Worm (Caenorhabditis elegans) whole organism, late embryonic: Measurements from ENCODE around the gene Y17G7B.21.

Experiments used
- C08G9.2 ChIP-seq: sonication (generic microtip); optimal IDR thresholded peaks from 2 replicates; lab custom pipeline; 2016; ENCODE audit warnings: mild to moderate bottlenecking, missing genetic modification characterization, moderate library complexity, missing compliant biosample characterization
- C38D4.7 ChIP-seq: fragments of 200-800 bp; sonication (Bioruptor generic); optimal IDR thresholded peaks from 2 replicates; lab custom pipeline; 2018; ENCODE audit warnings: mild to moderate bottlenecking, missing genetic modification characterization, moderate library complexity, missing compliant biosample characterization
- K09A11.1 ChIP-seq: sonication (generic microtip); optimal IDR thresholded peaks from 2 replicates; lab custom pipeline; 2017; ENCODE audit warnings: antibody characterized with exemption, mild to moderate bottlenecking, missing genetic modification characterization, missing compliant biosample characterization; ENCODE audit not compliant: insufficient read depth
- T23F11.4 ChIP-seq: fragments of 200-800 bp; sonication (Bioruptor generic); optimal IDR thresholded peaks from 2 replicates; lab custom pipeline; 2018; ENCODE audit warnings: mild to moderate bottlenecking, missing genetic modification characterization, missing compliant biosample characterization
- ama-1 ChIP-seq: fragments of 150-350 bp; optimal IDR thresholded peaks from 2 replicates; lab custom pipeline; 2014
- ceh-18 ChIP-seq: sonication (generic microtip); optimal IDR thresholded peaks from 2 replicates; lab custom pipeline; 2016; ENCODE audit warnings: missing genetic modification characterization, missing compliant biosample characterization
- ceh-19 ChIP-seq: fragments of 200-800 bp; sonication (Bioruptor generic); optimal IDR thresholded peaks from 2 replicates; lab custom pipeline; 2018; ENCODE audit warnings: mild to moderate bottlenecking, missing genetic modification characterization, missing compliant biosample characterization
- ceh-2 ChIP-seq: sonication (generic microtip); optimal IDR thresholded peaks from 2 replicates; lab custom pipeline; 2016; ENCODE audit warnings: missing genotype, missing genetic modification characterization, missing compliant biosample characterization
- ceh-22 ChIP-seq: sonication (generic microtip); optimal IDR thresholded peaks from 2 replicates; lab custom pipeline; 2017; ENCODE audit warnings: missing biosample characterization, missing genetic modification characterization
- ceh-24 ChIP-seq: sonication (generic microtip); optimal IDR thresholded peaks from 2 replicates; lab custom pipeline; 2016; ENCODE audit warnings: mild to moderate bottlenecking, missing genetic modification characterization, missing compliant biosample characterization
- che-1 ChIP-seq: sonication (generic microtip); optimal IDR thresholded peaks from 2 replicates; lab custom pipeline; 2016; ENCODE audit warnings: mild to moderate bottlenecking, missing genetic modification characterization, missing compliant biosample characterization
- dve-1 ChIP-seq: sonication (generic microtip); optimal IDR thresholded peaks from 2 replicates; lab custom pipeline; 2017; ENCODE audit warnings: antibody characterized with exemption, mild to moderate bottlenecking, missing genetic modification characterization, missing compliant biosample characterization
- ets-4 ChIP-seq: sonication (generic microtip); optimal IDR thresholded peaks from 2 replicates; lab custom pipeline; 2016; ENCODE audit warnings: missing genetic modification characterization, missing compliant biosample characterization
- eyg-1 ChIP-seq: sonication (generic microtip); optimal IDR thresholded peaks from 2 replicates; lab custom pipeline; 2016; ENCODE audit warnings: missing genotype, missing genetic modification characterization, missing compliant biosample characterization
- hlh-13 ChIP-seq: fragments of 200-800 bp; sonication (Bioruptor generic); optimal IDR thresholded peaks from 2 replicates; lab custom pipeline; 2018; ENCODE audit warnings: mild to moderate bottlenecking, missing genetic modification characterization, missing compliant biosample characterization
- nfya-1 ChIP-seq: sonication (generic microtip); optimal IDR thresholded peaks from 2 replicates; lab custom pipeline; 2017; ENCODE audit warnings: missing genetic modification characterization, mild to moderate bottlenecking, missing compliant biosample characterization, antibody characterized with exemption, moderate library complexity
- nhr-232 ChIP-seq: sonication (generic microtip); optimal IDR thresholded peaks from 2 replicates; lab custom pipeline; 2016; ENCODE audit warnings: missing genetic modification characterization, missing compliant biosample characterization
- pag-3 ChIP-seq: sonication (generic microtip); optimal IDR thresholded peaks from 2 replicates; lab custom pipeline; 2016; ENCODE audit warnings: missing compliant biosample characterization, missing genetic modification characterization, borderline replicate concordance
- pat-9 ChIP-seq: fragments of 200-800 bp; sonication (Bioruptor generic); optimal IDR thresholded peaks from 2 replicates; lab custom pipeline; 2018; ENCODE audit warnings: mild to moderate bottlenecking, missing genetic modification characterization, moderate library complexity, missing compliant biosample characterization
- pax-1 ChIP-seq: fragments of 150-350 bp; optimal IDR thresholded peaks from 2 replicates; lab custom pipeline; 2014; ENCODE audit warnings: missing biosample characterization, missing genetic modification characterization
- pha-2 ChIP-seq: sonication (generic microtip); optimal IDR thresholded peaks from 2 replicates; lab custom pipeline; 2017; ENCODE audit warnings: mild to moderate bottlenecking, missing genetic modification characterization, missing compliant biosample characterization
- pha-4 ChIP-seq: fragments of 150-350 bp; optimal IDR thresholded peaks from 2 replicates; lab custom pipeline; 2018; ENCODE audit warnings: missing biosample characterization, missing genetic modification reagents, missing genetic modification characterization
- pros-1 ChIP-seq: fragments of 150-350 bp; optimal IDR thresholded peaks from 2 replicates; lab custom pipeline; 2014; ENCODE audit warnings: missing biosample characterization, missing genetic modification reagents, missing genetic modification characterization
- sox-2 ChIP-seq: fragments of 200-800 bp; sonication (Bioruptor generic); IDR thresholded peaks from 2 replicates; pipeline ENCODE4 v1.3.6; 2022; ENCODE audit warnings: missing genetic modification reagents, missing genetic modification characterization, missing compliant biosample characterization
- sox-4 ChIP-seq: sonication (generic microtip); optimal IDR thresholded peaks from 2 replicates; lab custom pipeline; 2017; ENCODE audit warnings: mild to moderate bottlenecking, missing genetic modification characterization, inconsistent platforms, missing compliant biosample characterization
- unc-3 ChIP-seq, 2 experiments: fragments of 200-800 bp in 1 of 2; sonication (Bioruptor generic) in 1 of 2; sonication (generic microtip) in 1 of 2; conservative IDR thresholded peaks in 1 of 2; optimal IDR thresholded peaks in 1 of 2; 2 replicates each; pipeline versions ENCODE4 v1.3.6 to Lab custom; 2016 to 2022; ENCODE audit warnings: missing compliant biosample characterization in 2 of 2, missing genetic modification characterization in 2 of 2, missing genetic modification reagents in 1 of 2
- unc-55 ChIP-seq: sonication (generic microtip); optimal IDR thresholded peaks from 2 replicates; lab custom pipeline; 2017; ENCODE audit warnings: missing biosample characterization, missing genetic modification reagents, missing genetic modification characterization
- unc-86 ChIP-seq: sonication (generic microtip); optimal IDR thresholded peaks from 2 replicates; lab custom pipeline; 2016; ENCODE audit warnings: missing genetic modification characterization, missing compliant biosample characterization
- ztf-16 ChIP-seq: sonication (generic microtip); optimal IDR thresholded peaks from 2 replicates; lab custom pipeline; 2017; ENCODE audit warnings: missing genetic modification characterization, missing compliant biosample characterization

Gene Y17G7B.21

DNA sequence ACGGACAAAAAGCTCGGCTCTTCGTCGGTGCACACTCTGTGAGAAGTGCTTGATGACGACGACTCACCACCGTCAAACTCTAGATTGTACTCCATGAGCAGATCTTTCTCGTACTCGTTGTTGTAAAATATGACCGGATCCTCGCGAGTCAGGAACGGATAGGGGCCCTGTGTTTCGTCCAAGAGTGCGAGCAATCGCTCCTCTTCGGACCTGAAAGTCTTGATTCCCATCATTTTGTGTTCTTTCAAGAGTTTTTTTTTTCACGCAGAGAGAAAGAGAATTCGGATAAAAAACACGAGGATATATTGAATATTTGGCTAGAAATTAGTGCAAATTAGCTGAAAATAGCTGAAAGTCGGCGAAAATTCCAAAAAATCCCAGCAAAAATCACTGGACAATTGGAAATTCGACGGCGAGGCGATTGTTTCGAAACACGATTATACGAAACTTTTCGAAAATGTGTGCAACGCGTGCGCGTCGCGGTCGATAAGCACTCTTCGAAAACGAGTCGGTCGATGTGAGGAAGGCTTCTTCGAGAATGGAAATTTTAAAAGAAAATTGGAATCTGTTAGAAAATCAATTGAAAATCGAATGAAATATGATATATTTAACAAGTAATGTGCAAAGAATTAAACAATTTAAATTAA, 2.1 kb upstream of the Y17G7B.21 start, which contains the start of the genes ash-2 and Y17G7B.20:
TSS of gene ash-2 (plus strand) at position 390 of the 647 bp plus-strand sequence.
TSS of gene Y17G7B.20 (minus strand) at position 396 of the 647 bp plus-strand sequence.
- TF ChIP-seq ceh-2 (tag; lab: Kevin White, UChicago) (peak; percentile 14), pha-4 (no peak), ceh-24 (tag; lab: Kevin White, UChicago) (no peak), unc-3 (GFP tag; conservative IDR thresholded peaks at IDR 0.05; lab: Robert Waterston, UW) (no peak), unc-3 (tag; optimal IDR thresholded peaks at IDR 0.05; lab: Kevin White, UChicago) (peak; percentile 41), nfya-1 (tag; lab: Kevin White, UChicago) (peak; percentile 0), ama-1 (peak; percentile 45)

DNA sequence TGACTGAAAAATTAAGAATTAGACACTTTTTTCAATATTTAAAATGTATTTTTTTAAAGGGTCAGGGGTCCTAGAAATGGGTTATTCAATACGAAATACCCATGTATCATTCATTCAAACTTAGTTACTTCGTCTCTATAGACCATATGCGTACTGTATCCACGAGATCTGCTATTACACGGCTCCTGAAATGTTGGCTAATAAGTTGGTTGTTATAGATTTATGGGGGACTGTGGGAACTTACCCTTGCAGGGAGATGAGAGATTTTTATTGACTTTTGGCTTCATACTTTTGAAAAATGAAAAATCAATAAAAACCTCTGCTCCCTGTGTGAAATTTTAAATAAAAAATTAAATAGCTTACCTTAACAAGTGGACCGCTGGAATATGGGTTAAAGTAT, 1.5 kb upstream of the Y17G7B.21 start:
- no peak for TF ChIP-seq unc-55 (GFP tag; lab: Kevin White, UChicago)
- TF ChIP-seq K09A11.1 (tag; lab: Kevin White, UChicago), result no peak
- TF ChIP-seq sox-4 (tag; lab: Kevin White, UChicago), result no peak
- no peak for TF ChIP-seq pag-3 (tag; lab: Kevin White, UChicago)
- no peak for TF ChIP-seq sox-2
- no peak for TF ChIP-seq C38D4.7 (GFP tag; lab: Kevin White, UChicago)
- TF ChIP-seq hlh-13 (GFP tag; lab: Kevin White, UChicago), result no peak
- TF ChIP-seq T23F11.4 (GFP tag; lab: Kevin White, UChicago), result no peak
- TF ChIP-seq pax-1 (tag; lab: Kevin White, UChicago), result no peak
- no peak for TF ChIP-seq nhr-232 (tag; lab: Kevin White, UChicago)

DNA sequence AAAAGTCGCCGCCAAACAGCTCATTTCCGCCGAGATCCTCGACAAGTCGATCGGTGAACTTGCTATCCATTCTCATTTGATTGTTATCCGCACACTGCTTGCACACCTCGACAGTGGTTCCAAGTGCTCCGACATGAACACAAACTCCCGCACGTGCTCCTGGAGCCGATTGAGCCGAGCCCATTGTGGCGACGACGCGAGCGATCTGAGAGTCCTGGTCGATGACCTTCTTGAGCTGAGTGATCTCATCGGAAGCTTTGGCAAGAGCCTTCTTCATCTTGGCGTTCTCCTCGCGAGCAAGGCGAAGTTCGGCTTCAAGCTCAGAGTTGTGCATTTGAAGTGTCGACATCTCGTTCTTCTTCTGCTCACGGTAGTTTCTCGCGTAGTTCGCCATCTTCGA, 1.0 kb upstream of the Y17G7B.21 start:
- no peak for TF ChIP-seq dve-1 (tag; lab: Kevin White, UChicago)
- no peak for TF ChIP-seq nhr-232 (tag; lab: Kevin White, UChicago)
- TF ChIP-seq unc-3 (GFP tag; conservative IDR thresholded peaks at IDR 0.05; lab: Robert Waterston, UW), result no peak
- no peak for TF ChIP-seq unc-3 (tag; optimal IDR thresholded peaks at IDR 0.05; lab: Kevin White, UChicago)
- TF ChIP-seq nfya-1 (tag; lab: Kevin White, UChicago), result no peak
- TF ChIP-seq pha-2, result no peak
- no peak for TF ChIP-seq ets-4
- no peak for TF ChIP-seq pros-1 (tag; lab: Kevin White, UChicago)
- TF ChIP-seq unc-86 (tag; lab: Kevin White, UChicago), result no peak
- no peak for TF ChIP-seq C08G9.2
- no peak for TF ChIP-seq pat-9
- no peak for TF ChIP-seq ceh-19 (GFP tag; lab: Kevin White, UChicago)

DNA sequence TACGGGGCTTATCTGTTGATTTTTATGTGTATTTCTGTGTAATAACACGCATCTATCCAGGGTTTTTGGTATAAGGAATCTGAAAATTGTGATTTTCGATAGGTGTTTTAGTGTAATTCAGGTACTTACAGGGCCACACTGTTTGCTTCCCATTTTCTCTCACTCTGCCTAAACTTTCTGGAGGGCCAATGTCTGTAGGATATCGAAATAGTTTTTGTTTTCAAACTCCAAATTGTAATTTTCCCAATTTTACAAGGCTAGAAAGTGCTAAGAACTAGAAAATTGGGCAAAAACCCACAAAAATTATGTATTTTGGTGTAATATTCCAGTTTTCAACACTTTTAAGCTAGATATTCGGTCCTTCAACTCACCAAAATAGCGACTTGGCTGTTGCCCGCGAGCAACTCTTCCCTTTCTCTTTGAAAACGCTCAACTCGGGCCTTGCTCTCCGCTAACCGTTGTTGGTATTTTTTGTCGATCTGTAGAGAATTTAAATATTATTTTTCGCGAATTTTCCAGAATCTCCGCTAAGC, 668 bp downstream of the Y17G7B.21 start:
- no peak for TF ChIP-seq ama-1
- TF ChIP-seq ceh-19 (GFP tag; lab: Kevin White, UChicago), result no peak
- no peak for TF ChIP-seq ceh-18
- TF ChIP-seq dve-1 (tag; lab: Kevin White, UChicago), result no peak
- no peak for TF ChIP-seq ztf-16
- TF ChIP-seq ceh-22 (tag; lab: Kevin White, UChicago), result no peak
- no peak for TF ChIP-seq che-1 (tag; lab: Kevin White, UChicago)
- no peak for TF ChIP-seq eyg-1 (tag; lab: Kevin White, UChicago)
- no peak for TF ChIP-seq sox-4 (tag; lab: Kevin White, UChicago)
- TF ChIP-seq pros-1 (tag; lab: Kevin White, UChicago), result no peak
- TF ChIP-seq pag-3 (tag; lab: Kevin White, UChicago), result no peak
- no peak for TF ChIP-seq nfya-1 (tag; lab: Kevin White, UChicago)
